Worm (Caenorhabditis elegans): Measurements from ENCODE around the gene D1086.3.

The D1086.3 gene

DNA sequence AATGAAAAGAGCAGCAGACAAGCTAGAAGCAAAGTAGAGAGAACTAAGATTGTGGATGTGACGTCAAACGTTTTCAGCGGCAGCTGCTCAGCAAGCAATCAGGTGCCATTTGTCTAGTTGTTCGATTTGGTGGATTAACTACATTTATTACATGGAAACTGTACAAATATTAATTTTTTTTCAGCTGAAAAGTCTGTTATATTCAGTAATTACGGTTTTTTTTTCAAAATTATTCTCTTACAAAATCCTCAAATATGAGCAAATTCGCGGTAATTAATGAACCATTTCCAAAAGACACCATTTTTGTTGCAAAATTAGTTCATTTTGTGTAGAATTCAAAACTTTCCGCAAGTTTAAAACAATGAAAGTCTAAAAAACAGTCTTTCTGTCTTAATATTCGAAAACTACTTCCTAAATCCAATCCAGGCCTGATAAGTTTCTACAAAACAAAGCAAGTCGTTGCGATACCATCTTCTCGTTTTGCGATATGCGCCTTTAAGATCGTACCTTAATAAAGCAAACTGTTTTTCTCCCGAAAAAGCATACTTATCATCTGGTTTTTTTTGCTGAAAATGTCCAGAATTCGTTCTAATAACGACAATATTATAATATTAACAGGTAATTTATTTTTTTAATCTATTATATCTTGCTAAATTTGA is 2.2 kb upstream of the D1086.3 start, which contains the start of the genes D1086.5 and him-5:
Gene D1086.5, minus strand, starts transcription at position 51 of the 659 bp plus-strand sequence.
Gene him-5, plus strand, starts transcription at position 118 of the 659 bp plus-strand sequence.
- TF ChIP-seq him-1 (tag; optimal IDR thresholded peaks at IDR 0.05) (no peak), dao-5 (tag; optimal IDR thresholded peaks at IDR 0.05) (no peak), W03F9.2 (tag; optimal IDR thresholded peaks at IDR 0.05) (no peak)

DNA sequence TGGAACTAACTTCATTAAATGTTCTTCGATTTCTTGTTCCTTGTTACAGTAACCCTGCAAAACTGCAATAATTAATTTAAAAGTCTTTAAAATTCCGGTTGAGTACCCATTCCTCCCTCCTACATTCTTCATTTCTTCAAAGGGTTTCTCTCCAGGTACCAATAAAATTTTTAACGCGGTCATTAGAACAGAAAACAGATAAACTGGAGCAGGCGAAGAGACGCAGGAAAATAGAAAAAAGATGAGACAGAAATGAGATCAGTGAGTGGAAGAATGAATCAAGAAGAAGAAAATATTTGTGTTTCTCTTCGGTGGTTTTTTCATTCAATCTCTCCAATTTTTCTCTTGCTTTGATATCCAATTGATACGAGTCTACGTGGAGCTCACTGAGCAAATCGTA is 1.2 kb downstream of the D1086.3 start, which contains the start of gene D1086.8:
Gene D1086.8, plus strand, starts transcription at position 301 of the 400 bp plus-strand sequence.
- no peak for TF ChIP-seq him-1 (tag; optimal IDR thresholded peaks at IDR 0.05)
- TF ChIP-seq W03F9.2 (tag; optimal IDR thresholded peaks at IDR 0.05) = no peak
- no peak for TF ChIP-seq dao-5 (tag; optimal IDR thresholded peaks at IDR 0.05)

DNA sequence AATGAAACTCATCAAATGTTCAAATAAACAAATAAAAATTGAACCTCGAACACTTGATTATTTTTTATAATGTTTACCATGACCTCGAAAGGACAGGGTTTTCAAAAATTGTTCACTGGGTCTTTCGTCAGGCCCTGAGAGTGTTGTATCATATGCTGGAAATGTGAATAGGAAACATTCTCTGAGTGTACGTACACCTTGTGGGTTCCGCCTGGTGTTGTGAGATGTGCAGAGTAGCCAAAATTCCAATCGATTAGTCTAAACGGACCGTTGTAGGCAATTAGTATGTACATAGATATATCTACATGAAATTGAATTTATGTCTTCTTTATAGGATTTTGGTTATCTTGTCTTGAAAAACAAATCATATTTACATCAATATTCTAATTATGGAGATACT is 2.0 kb downstream of the D1086.3 start:
- no peak for TF ChIP-seq dao-5 (tag; optimal IDR thresholded peaks at IDR 0.05)
- TF ChIP-seq W03F9.2 (tag; optimal IDR thresholded peaks at IDR 0.05) = no peak
- TF ChIP-seq him-1 (tag; optimal IDR thresholded peaks at IDR 0.05) = no peak

DNA sequence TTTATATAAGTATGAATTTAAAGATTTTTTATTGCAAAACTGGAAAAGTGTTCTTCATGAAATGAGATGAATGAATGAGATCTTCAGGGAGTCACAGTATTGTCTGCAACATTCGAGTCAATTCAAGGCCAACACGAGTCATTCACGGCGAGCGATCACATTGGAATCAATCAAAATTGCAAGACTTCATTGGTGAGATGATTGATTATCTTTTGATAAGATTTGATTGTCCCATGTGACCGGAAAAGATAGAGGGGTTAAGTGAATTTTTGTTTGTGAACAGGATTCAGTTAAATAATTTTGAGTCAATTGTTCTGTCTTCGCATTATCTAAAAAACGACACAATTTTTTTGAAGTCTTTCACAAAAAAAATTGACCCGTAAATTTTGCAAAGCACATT is 2.4 kb downstream of the D1086.3 start:
- TF ChIP-seq him-1 (tag; optimal IDR thresholded peaks at IDR 0.05) (no peak), W03F9.2 (tag; optimal IDR thresholded peaks at IDR 0.05) (no peak), dao-5 (tag; optimal IDR thresholded peaks at IDR 0.05) (no peak)

DNA sequence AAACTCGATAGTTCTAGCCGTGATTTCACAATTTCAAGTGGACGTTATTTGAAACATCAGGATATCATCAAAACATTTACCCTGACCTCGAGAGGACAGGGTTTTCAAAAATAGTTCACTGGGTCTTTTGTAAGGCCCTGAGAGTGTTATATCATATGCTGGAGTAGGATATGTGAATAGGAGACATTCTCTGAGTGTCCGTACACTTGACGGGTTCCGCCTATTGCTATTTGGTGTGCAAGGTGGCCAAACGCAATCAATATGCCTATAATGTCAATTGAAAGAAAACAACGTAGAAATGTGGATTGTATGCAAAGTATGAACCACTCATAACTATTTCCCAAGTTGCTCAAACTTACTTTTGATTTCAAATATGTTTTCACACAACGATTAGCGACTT is 4.8 kb downstream of the D1086.3 start:
- no peak for TF ChIP-seq W03F9.2 (tag; optimal IDR thresholded peaks at IDR 0.05)
- TF ChIP-seq dao-5 (tag; optimal IDR thresholded peaks at IDR 0.05) = no peak
- no peak for TF ChIP-seq him-1 (tag; optimal IDR thresholded peaks at IDR 0.05)

DNA sequence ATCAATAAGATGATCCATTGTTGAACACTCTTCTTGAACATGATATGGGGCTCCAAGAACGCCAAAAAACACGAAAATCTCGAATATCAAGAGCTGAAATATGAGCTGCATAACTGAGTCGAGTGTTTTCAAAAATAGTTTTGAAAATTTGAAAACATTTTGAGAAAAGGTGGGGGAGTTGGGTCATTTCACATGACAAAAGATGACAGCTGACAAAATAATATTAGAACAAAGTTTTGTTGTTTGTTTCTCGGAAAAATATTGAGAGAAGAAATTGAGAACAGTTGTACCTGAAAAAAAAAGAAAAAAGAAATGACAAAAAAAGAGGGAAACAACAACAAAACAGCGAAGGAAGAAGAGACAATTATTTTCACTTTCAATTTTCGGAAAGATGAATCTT is 5.9 kb downstream of the D1086.3 start, which contains the start of the genes D1086.2 and D1086.1:
Gene D1086.2, minus strand, starts transcription at position 150 of the 400 bp plus-strand sequence.
Gene D1086.1, plus strand, starts transcription at position 340 of the 400 bp plus-strand sequence.
- no peak for TF ChIP-seq him-1 (tag; optimal IDR thresholded peaks at IDR 0.05)
- no peak for TF ChIP-seq W03F9.2 (tag; optimal IDR thresholded peaks at IDR 0.05)
- TF ChIP-seq dao-5 (tag; optimal IDR thresholded peaks at IDR 0.05) = no peak

DNA sequence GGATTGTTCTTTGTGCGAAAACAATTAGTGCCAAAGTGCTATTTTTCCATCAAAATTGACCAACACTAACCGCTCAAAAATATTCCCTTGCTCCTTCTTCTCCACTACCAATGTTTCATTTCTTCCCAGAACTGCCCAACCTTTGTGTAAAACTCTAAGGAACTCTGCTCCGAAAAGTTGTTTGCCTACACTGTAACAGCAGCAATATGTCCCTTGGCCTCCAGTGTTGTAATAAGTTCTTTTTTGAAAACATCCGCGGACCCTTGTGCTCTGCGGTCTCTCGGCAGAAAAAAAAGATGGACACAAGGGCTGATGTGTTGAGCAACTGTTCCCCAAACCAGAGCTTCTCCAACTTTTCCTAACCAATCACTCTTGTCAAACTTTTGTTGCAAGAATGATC is 8.3 kb downstream of the D1086.3 start, which contains the start of gene D1086.12:
Gene D1086.12, plus strand, starts transcription at position 301 of the 400 bp plus-strand sequence.
- TF ChIP-seq him-1 (tag; optimal IDR thresholded peaks at IDR 0.05) (no peak), W03F9.2 (tag; optimal IDR thresholded peaks at IDR 0.05) (no peak), dao-5 (tag; optimal IDR thresholded peaks at IDR 0.05) (no peak)

DNA sequence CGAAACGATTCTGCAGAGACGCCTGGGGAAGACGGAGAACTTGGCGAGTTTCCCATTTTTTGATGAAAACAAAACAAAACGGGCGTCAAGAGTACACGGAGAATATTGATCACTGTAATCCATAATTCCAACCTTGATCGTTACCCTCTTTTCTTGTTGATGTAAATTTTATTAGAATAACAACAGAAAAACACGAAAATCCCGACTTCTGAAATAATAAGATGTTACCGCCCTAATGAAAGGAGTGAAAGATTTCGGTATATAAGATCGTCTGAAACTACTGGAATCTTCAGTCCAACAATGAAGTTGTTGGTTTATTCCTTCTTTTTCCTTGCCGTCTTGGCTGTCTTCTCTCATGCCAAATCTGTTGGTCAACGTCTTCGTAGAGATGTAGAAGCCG is 11.4 kb downstream of the D1086.3 start, which contains the start of gene D1086.9:
Gene D1086.9, plus strand, starts transcription at position 301 of the 400 bp plus-strand sequence.
- TF ChIP-seq him-1 (tag; optimal IDR thresholded peaks at IDR 0.05) (no peak), W03F9.2 (tag; optimal IDR thresholded peaks at IDR 0.05) (no peak), dao-5 (tag; optimal IDR thresholded peaks at IDR 0.05) (no peak)

DNA sequence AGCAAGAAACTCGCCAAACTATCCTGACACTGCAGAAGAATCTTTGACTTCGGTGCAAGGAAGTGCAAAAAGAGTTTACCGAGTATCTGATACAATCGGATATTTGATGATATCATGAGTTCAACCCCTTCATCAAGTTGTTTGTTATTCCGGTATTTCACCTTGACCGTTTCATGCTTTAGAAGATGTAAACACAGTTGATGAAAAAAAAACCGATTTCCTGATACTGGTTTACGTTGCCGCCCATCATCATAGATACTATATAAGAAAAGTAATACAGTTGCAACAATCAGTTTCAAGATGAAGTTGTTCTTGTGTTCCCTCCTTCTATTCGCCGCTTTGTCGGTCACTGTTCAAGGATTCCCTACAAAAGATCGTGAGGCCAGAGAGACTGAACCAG is 14.9 kb downstream of the D1086.3 start, which contains the start of gene H39E23.3:
Gene H39E23.3, plus strand, starts transcription at position 301 of the 400 bp plus-strand sequence.
- TF ChIP-seq dao-5 (tag; optimal IDR thresholded peaks at IDR 0.05) (no peak), W03F9.2 (tag; optimal IDR thresholded peaks at IDR 0.05) (no peak), him-1 (tag; optimal IDR thresholded peaks at IDR 0.05) (no peak)

DNA sequence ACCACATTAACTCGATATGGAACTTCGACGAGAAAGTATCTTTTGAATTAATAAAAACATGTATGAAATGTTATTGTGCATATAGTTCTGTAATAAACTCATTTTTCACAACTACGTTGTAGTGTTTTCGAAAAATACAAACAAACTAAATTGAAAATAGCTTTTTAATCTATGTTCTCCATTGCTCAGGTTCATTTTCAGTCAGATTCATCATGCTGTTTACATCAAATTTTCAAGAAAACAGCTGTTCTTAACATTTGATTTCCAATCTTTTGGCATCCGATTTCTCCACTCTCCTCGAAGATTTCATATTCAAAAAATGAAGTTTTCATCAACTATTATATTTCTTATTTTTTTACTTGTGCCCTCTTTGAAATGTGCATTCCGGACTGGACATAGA is 17.4 kb downstream of the D1086.3 start, which contains the start of gene H39E23.2:
Gene H39E23.2, plus strand, starts transcription at position 301 of the 400 bp plus-strand sequence.
- no peak for TF ChIP-seq dao-5 (tag; optimal IDR thresholded peaks at IDR 0.05)
- no peak for TF ChIP-seq him-1 (tag; optimal IDR thresholded peaks at IDR 0.05)
- no peak for TF ChIP-seq W03F9.2 (tag; optimal IDR thresholded peaks at IDR 0.05)

DNA sequence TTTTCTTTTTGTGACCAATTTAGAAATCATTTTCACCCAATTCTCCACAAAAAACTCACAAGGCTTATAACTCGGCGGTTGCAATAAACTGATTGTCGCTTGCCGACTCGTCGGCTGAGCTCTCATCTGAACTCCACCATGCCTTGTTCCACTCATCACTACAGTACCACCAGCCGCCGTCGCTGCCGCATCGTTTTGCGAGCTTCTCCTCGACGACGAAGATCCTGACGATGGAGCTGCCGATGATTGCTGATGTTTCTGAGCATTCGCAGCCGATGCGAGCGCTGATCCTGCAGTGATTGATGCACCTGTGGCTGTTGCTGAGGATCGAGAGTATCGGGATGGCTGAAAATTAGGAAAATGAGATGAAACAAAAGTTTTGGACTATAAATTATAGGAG is 28.1 kb downstream of the D1086.3 start:
- TF ChIP-seq him-1 (tag; optimal IDR thresholded peaks at IDR 0.05) (no peak), W03F9.2 (tag; optimal IDR thresholded peaks at IDR 0.05) (no peak)

DNA sequence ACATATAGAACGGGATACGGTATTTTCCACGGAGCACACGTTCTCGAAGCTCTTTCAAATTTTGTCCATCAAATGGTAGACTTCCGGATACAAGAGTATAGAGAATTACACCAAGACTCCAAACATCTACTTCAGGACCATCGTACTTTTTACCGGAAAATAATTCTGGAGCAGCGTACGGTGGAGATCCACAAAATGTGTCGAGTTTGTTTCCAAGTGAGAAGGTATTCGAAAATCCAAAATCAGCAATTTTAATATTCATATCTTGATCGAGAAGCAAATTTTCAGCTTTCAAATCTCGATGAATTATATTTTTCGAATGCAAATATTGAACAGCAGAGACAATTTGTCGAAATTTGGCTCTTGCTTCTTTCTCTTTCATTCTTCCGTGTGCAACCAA is 30.6 kb downstream of the D1086.3 start:
- no peak for TF ChIP-seq him-1 (tag; optimal IDR thresholded peaks at IDR 0.05)
- TF ChIP-seq W03F9.2 (tag; optimal IDR thresholded peaks at IDR 0.05) = no peak
- TF ChIP-seq dao-5 (tag; optimal IDR thresholded peaks at IDR 0.05) = no peak

DNA sequence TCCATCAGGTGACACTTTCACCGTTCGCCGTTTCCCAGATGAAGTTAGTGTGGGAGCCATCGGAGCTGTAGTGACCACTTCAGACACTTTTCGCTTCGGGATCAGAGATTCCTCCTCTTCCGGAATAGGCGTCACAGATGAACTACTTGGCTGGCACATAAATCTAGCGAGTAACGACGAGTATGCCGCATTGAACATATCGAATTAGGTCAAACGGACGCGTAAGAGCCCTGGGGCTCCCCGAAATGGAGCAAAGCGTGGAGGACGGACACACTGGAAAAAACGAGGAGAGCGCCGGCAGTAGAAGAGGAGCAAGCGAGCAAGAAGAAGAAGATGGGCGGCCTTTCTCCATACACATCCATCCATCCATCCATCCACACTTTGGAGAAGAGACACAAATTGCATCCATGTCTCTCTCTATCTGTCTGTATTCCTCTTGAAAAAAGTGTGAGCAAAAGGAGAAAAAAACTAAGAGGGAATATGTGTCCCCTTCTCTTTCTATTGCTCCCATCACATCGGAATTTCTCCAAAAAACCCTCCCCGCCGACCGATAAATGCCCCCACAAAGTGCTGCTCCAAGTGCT is 33.8 kb downstream of the D1086.3 start:
- TF ChIP-seq dao-5 (tag; optimal IDR thresholded peaks at IDR 0.05) = no peak
- no peak for TF ChIP-seq him-1 (tag; optimal IDR thresholded peaks at IDR 0.05)

DNA sequence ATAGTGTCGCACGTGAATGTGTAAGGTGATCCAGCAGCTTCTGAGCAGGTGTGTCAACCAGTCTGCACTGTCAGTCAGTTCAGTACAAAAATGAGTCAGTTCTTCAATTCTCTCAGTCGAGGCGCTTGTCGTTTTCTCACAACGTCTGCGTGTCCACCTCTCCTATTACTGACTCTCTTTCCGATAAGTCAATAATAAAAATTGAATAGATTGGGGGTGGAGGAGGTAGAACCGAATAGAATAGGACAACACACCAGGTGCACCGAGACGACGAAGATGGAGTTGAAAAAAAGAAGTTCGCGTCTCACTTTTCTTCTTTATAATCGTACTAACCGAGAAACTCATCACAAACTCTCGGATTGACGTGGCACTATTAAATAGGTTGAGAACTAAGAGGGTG is 35.2 kb downstream of the D1086.3 start:
- no peak for TF ChIP-seq him-1 (tag; optimal IDR thresholded peaks at IDR 0.05)
- TF ChIP-seq W03F9.2 (tag; optimal IDR thresholded peaks at IDR 0.05) = no peak
- no peak for TF ChIP-seq dao-5 (tag; optimal IDR thresholded peaks at IDR 0.05)
